Fruit fly (Drosophila melanogaster): ENCODE results near the gene Hsp70Aa.

The Hsp70Aa gene

dm6 chr3R:11947079-11947869 is 9.1 kb downstream of the Hsp70Aa start:
- TF ChIP-seq CG17801 (GFP tag; optimal IDR thresholded peaks at IDR 0.05; ENCODE audit: partially characterized antibody), result no peak

dm6 chr3R:11945450-11946317 is 10.7 kb downstream of the Hsp70Aa start:
- TF ChIP-seq CG17801 (GFP tag; optimal IDR thresholded peaks at IDR 0.05; ENCODE audit: partially characterized antibody), result no peak

- no peak for TF ChIP-seq CG17801 (GFP tag; optimal IDR thresholded peaks at IDR 0.05; ENCODE audit: partially characterized antibody)
Observed at dm6 chr3R:11941116-11941515, 15.2 kb downstream of the Hsp70Aa start.

- no peak for TF ChIP-seq CG17801 (GFP tag; optimal IDR thresholded peaks at IDR 0.05; ENCODE audit: partially characterized antibody)
Observed at dm6 chr3R:11937427-11938114, 18.8 kb downstream of the Hsp70Aa start.

dm6 chr3R:11933903-11934302 is 22.4 kb downstream of the Hsp70Aa start:
- no peak for TF ChIP-seq CG17801 (GFP tag; optimal IDR thresholded peaks at IDR 0.05; ENCODE audit: partially characterized antibody)

dm6 chr3R:11930962-11931361 is 25.4 kb downstream of the Hsp70Aa start, which contains the start of gene CG14731:
Gene CG14731, plus strand, starts transcription at chr3R:11931262.
- no peak for TF ChIP-seq CG17801 (GFP tag; optimal IDR thresholded peaks at IDR 0.05; ENCODE audit: partially characterized antibody)

dm6 chr3R:11920605-11921004 is 35.7 kb downstream of the Hsp70Aa start:
- TF ChIP-seq CG17801 (GFP tag; optimal IDR thresholded peaks at IDR 0.05; ENCODE audit: partially characterized antibody), result no peak
